Fruit fly (Drosophila melanogaster): ENCODE data around the gene X11Lbeta.

The X11Lbeta gene

dm6 chrX:10628874-10629273 is 1.3 kb downstream of the X11Lbeta start (continued):
- TF ChIP-seq Deaf1 (tag; optimal IDR thresholded peaks at IDR 0.05) (no peak), mam (GFP tag; optimal IDR thresholded peaks at IDR 0.05) (peak; percentile 34), Dref (GFP tag; IDR thresholded peaks at IDR 0.05) (no peak), phol (tag; optimal IDR thresholded peaks at IDR 0.05) (peak; percentile 49), CG1832 (GFP tag; optimal IDR thresholded peaks at IDR 0.05) (no peak), gcm2 (GFP tag; optimal IDR thresholded peaks at IDR 0.05) (no peak), Lim3 (GFP tag; IDR thresholded peaks at IDR 0.05) (no peak), zfh1 (GFP tag; IDR thresholded peaks at IDR 0.05) (no peak), esg (GFP tag; conservative IDR thresholded peaks at IDR 0.05) (no peak; the same call in 1 of the 2 replicates), CG17186 (GFP tag; optimal IDR thresholded peaks at IDR 0.05) (no peak), Asciz (GFP tag; optimal IDR thresholded peaks at IDR 0.05) (peak; percentile 9), fru (optimal IDR thresholded peaks at IDR 0.05) (no peak), nerfin-1 (tag; optimal IDR thresholded peaks at IDR 0.05) (no peak), hth (optimal IDR thresholded peaks at IDR 0.05) (no peak), tup (GFP tag; optimal IDR thresholded peaks at IDR 0.05) (no peak), CG12391 (tag; optimal IDR thresholded peaks at IDR 0.05) (peak; percentile 62), Pdp1 (GFP tag; optimal IDR thresholded peaks at IDR 0.05) (peak in 1 of 2 experiments; percentile 25), cg (GFP tag; optimal IDR thresholded peaks at IDR 0.05) (no peak), emc (GFP tag; optimal IDR thresholded peaks at IDR 0.05) (no peak), nau (GFP tag; optimal IDR thresholded peaks at IDR 0.05) (peak; percentile 35), CkIIα-i1 (GFP tag; IDR thresholded peaks at IDR 0.05) (no peak), Sin3A (optimal IDR thresholded peaks at IDR 0.05) (no peak), zf30C (GFP tag; optimal IDR thresholded peaks at IDR 0.05) (no peak), Taf1 (GFP tag; IDR thresholded peaks at IDR 0.05) (peak; percentile 17; the same call in 1 of the 2 replicates), ssp (GFP tag; IDR thresholded peaks at IDR 0.05) (no peak), CG4730 (GFP tag; IDR thresholded peaks at IDR 0.05) (no peak), gsb-n (tag; optimal IDR thresholded peaks at IDR 0.05) (peak; percentile 34), CG7987 (GFP tag; optimal IDR thresholded peaks at IDR 0.05) (no peak), usp (GFP tag; optimal IDR thresholded peaks at IDR 0.05) (no peak), hkb (optimal IDR thresholded peaks at IDR 0.05) (no peak), hkb (GFP tag; IDR thresholded peaks at IDR 0.05) (0 out of 2 replicates have a peak, but pooled peaks have one; percentile 37), CG12155 (GFP tag; optimal IDR thresholded peaks at IDR 0.05) (peak; percentile 13), CG7271 (tag; optimal IDR thresholded peaks at IDR 0.05) (no peak), NC2α (GFP tag; optimal IDR thresholded peaks at IDR 0.05) (no peak), CG7357 (GFP tag; IDR thresholded peaks at IDR 0.05) (no peak), Neu2 (GFP tag; optimal IDR thresholded peaks at IDR 0.05; ENCODE audit: borderline replicate concordance) (no peak), toy (GFP tag; IDR thresholded peaks at IDR 0.05) (no peak), CG31224 (GFP tag; IDR thresholded peaks at IDR 0.05) (0 out of 2 replicates have a peak, but pooled peaks have one; percentile 10), CHES-1-like (GFP tag; optimal IDR thresholded peaks at IDR 0.05) (no peak), CG6813 (GFP tag; optimal IDR thresholded peaks at IDR 0.05) (no peak), CG9215 (GFP tag; IDR thresholded peaks at IDR 0.05) (no peak), Atf3 (GFP tag; optimal IDR thresholded peaks at IDR 0.05) (no peak), Sox100B (GFP tag; optimal IDR thresholded peaks at IDR 0.05) (peak; percentile 56), stc (GFP tag; IDR thresholded peaks at IDR 0.05) (no peak), Six4 (GFP tag; optimal IDR thresholded peaks at IDR 0.05) (peak; percentile 4), CG2875 (GFP tag; optimal IDR thresholded peaks at IDR 0.05) (no peak), ase (GFP tag; IDR thresholded peaks at IDR 0.05) (no peak), Eip74EF (GFP tag; optimal IDR thresholded peaks at IDR 0.05) (peak in 1 of 2 experiments; percentile 14)
